Fruit fly (Drosophila melanogaster) S2 (cell line): ENCODE results near the gene I-t.
A peak's percentile ranks its signal among the peaks of the same experiment; 100 is the strongest.

Experiments
- CG8478 ChIP-seq: fragments of >200 bp; optimal IDR thresholded peaks from 2 replicates; lab custom pipeline; 2018
- CTCF ChIP-seq, 2 experiments: fragments of >200 bp; optimal IDR thresholded peaks; 2 replicates each; lab custom pipeline; 2018

I-t gene

DNA sequence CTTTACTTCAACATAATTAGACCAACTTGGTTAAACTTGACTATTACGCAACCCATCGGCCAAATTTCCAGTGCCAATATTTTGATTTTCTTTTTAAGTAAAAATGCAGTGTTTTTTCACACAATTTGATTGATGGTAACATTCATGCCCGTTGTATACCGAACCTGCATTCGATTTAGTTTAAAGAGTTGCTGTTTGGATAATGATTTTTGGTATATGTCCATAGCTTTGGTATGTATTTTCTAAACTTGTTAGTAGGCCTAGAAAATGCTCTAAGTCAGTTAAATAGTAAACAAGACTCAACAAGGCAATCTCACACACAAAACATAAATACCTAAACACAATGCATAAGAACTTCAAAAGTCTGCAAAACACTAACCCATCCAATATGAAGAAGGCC is at the start of gene I-t:
TSS of gene I-t (plus strand) at position 301 of the 400 bp plus-strand sequence.
- TF ChIP-seq CTCF (optimal IDR thresholded peaks at IDR 0.05; lab: Kevin White, UChicago) = no peak
- no peak for TF ChIP-seq CG8478

DNA sequence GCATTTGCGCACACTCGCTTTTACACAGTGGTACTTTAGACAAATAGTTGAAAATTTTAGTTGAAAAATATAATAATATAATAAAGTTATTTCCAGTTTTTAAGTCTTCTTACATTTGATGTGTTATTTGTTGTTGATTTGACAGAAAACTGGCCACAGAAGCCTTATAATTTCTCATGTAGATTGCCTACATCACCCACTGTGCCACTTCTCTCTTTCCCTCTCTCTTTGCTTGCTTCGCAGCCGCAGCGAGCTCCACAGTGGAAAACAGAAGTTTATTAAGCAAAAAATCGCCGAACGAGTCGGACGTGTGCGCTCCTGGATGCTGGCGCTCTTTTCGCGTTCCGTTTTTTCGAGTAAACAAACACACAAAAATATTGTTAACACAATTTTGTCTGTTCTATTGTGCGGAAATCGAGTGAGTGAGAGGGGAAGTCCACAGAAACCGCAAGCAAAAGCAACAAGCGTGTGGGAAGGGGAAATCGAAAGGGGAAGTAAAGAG is 47.9 kb upstream of the I-t start, which contains the start of gene CG42327:
TSS of gene CG42327 (plus strand) at position 277 of the 502 bp plus-strand sequence.
- TF ChIP-seq CG8478 (no peak), CTCF (optimal IDR thresholded peaks at IDR 0.05; lab: Kevin White, UChicago) (no peak)

DNA sequence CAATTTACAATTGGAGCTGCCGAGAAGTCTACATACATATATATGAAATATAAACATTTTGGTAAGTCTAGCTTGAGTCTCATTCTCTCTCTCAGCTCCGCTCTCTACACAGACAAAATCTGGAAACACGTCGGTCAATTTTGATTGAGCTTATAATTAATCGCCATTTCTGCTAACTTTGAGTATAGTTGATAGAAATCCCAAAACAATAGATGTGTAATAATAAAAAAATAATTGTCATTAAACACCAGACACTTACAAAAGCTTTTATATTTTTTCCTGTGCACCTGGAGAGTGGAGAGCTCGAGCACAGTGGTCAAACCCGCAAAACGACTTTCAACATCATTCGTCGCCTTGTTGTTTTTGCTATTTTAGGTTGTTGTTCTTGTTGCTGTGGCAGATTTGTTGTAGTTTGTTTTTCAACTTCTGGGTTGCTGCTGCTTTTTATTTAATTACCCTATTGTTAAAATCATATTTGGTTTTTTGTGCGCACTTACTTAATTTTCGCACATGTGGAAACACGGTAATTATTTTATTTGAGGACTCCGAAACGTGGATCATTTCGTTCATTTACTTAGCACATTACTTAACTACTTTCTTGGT is 47.1 kb upstream of the I-t start:
- TF ChIP-seq CTCF (optimal IDR thresholded peaks at IDR 0.05; lab: Kevin White, UChicago) = no peak
- TF ChIP-seq CG8478 = no peak

DNA sequence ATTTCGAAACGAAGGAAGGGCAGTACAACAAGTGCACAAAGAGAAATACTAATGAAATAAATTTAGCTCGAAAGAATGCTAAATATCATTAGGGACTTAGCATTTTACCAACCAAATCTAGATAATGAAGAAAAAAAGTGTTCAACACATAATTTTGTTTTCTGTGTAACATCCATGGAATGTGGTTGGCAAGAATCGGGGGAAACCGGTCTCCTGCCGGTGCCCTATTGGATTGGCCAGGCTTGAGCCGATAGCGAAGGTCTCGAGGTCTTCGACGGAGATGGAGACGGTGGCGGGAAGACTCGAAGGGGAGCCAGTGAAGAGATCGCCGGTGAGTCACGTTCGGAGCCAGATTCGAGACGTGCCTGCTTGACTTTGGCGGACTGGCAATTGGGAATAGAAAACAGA is 46.0 kb upstream of the I-t start:
- TF ChIP-seq CTCF (optimal IDR thresholded peaks at IDR 0.05; lab: Kevin White, UChicago) = no peak
- TF ChIP-seq CG8478 = no peak

- TF ChIP-seq CTCF (optimal IDR thresholded peaks at IDR 0.05; lab: Kevin White, UChicago) (no peak), CG8478 (no peak)
These were observed 42.6 kb upstream of the I-t start for dm6 chr3R:11661187-11661586.

- TF ChIP-seq CG8478 (no peak), CTCF (optimal IDR thresholded peaks at IDR 0.05; lab: Kevin White, UChicago) (no peak)
These were observed 42.1 kb upstream of the I-t start for dm6 chr3R:11661712-11662111.

- TF ChIP-seq CG8478 (no peak), CTCF (optimal IDR thresholded peaks at IDR 0.05; lab: Kevin White, UChicago) (no peak)
These were observed 41.2 kb upstream of the I-t start for dm6 chr3R:11662617-11663016.

dm6 chr3R:11663441-11663840 is 40.4 kb upstream of the I-t start:
- TF ChIP-seq CG8478 (no peak), CTCF (optimal IDR thresholded peaks at IDR 0.05; lab: Kevin White, UChicago) (no peak)

DNA sequence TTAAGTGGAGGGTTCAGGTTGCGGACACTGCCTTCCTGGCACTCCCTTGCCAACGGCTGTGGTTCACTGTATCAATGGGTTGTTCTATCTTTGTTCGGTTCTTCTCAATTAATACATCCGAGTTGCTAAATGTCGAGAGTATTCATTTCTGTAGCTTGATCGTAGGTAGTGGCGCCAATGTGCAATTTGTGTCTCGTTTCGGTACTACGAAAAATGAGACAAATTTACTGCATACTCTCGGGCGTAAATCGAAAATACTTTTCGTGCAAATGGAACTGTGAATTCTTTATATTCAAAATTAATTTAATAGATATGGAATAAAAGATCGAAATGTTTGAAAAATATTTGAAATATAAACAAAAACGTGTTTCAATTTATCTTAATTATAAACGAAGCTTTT is 38.3 kb upstream of the I-t start:
- TF ChIP-seq CG8478 = no peak
- TF ChIP-seq CTCF (optimal IDR thresholded peaks at IDR 0.05; lab: Kevin White, UChicago) = peak; percentile 92

DNA sequence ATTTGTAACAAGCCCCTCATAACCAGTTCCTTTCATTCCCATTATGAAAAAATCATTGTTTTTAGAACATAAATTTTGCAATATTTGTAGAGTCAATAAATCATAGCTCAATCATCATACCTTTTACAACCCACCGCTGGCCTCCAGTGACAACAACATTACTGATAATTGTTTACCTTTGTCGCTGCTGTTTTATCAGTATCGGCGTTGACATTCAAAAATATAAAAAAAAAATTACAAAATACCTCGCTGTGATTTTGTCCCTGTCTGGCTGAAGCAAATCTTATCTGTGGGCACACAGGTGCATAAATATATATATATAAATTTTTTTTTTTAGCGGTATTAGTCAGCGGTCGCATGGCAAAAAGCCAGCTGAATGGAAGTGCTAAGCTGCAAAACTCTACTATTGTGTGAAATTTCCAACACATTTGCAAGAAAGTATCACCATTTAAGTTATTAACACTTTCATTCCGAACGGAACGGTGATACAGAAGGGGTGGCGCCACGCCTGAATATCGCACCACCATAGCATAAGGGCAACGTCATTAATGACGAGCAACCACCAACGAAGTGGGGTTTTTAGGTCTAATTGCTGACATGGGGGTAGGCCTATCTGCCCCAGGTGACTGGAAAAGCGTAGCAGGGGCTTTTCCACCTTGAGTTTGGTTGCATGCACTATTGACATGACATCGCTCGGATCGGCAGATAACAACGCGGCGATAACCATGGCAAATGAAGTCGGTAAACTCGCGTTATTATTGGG is 37.7 kb upstream of the I-t start:
- TF ChIP-seq CTCF (optimal IDR thresholded peaks at IDR 0.05; lab: Kevin White, UChicago) = no peak
- no peak for TF ChIP-seq CG8478

- TF ChIP-seq CTCF (optimal IDR thresholded peaks at IDR 0.05; lab: Kevin White, UChicago) (no peak), CG8478 (no peak)
These were observed 34.5 kb upstream of the I-t start for dm6 chr3R:11669017-11669953.

DNA sequence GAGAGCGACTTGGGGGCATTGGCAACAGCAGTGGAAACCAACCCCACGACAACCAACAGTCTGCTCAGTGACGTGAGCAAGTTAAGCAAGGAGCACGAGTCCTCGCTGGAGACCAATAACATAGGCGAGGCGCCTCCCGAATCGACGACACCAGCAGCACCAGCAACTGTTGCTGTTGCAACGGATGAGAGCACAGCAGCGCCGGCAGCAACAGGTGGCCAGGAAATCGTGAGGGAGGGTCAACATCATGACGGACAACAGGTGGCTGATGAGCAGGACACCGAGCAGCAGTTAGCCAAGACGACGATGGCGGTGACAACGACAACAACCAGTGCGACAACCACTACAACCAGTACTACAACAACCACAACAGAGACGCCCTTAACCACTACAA is 33.9 kb upstream of the I-t start:
- TF ChIP-seq CTCF (optimal IDR thresholded peaks at IDR 0.05; lab: Kevin White, UChicago) (no peak), CG8478 (no peak)

- no peak for TF ChIP-seq CTCF (optimal IDR thresholded peaks at IDR 0.05; lab: Kevin White, UChicago)
- TF ChIP-seq CG8478 = no peak
These were observed 32.9 kb upstream of the I-t start for dm6 chr3R:11670888-11671287.

DNA sequence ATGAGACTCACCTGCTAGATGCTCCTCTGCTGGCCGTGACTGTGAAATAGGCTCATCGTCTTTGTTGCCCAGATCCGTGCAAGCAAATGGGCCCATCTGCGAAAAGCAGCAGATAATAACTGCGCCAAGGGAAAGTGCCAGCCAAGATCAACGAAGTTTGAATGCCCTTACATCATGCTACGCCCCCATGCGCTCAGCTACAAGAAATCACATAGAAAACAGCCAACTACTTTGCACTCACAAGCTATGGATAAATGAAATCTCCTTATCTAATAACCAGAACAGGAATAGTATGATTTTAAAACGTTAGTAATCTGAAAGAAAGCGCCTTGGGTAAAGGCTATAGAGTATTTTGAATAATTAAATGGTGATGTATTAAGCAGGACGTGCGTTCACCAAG is 32.0 kb upstream of the I-t start:
- TF ChIP-seq CG8478 (no peak), CTCF (optimal IDR thresholded peaks at IDR 0.05; lab: Kevin White, UChicago) (no peak)

DNA sequence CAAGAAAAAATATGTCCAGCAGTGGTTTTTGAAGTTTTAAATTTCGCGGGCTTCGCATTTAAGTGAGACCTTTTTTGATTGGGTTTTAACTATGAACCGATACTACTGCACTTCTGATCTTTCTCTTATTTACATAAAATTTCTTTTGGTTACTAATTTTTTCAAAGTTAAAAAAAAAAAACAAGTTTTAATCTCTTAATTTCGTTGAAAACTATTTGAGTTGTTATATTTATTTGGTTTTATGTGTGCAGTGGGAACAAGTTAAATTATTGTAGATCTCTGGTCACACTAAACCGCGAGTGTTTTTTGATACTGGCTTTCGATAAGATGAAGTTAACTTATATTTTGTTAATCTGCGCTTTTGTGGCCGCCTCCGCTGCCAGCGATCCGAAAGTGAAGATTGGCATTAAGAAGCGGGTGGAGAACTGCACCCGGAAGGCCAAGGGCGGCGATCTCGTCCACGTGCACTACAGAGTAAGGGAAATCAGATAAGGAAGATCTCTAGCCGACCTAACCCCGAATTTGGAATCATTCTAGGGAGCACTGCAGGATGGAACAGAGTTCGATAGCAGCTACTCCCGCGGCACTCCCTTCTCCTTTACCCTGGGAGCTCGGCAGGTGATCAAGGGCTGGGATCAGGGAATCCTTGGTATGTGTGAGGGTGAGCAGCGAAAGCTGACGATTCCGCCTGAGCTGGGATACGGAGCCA is 29.7 kb upstream of the I-t start, which contains the start of gene CG14715:
TSS of gene CG14715 (plus strand) at position 267 of the 709 bp plus-strand sequence.
- TF ChIP-seq CTCF (optimal IDR thresholded peaks at IDR 0.05; lab: Kevin White, UChicago) (no peak), CG8478 (no peak)
